Worm (Caenorhabditis elegans) whole organism, late embryonic: ENCODE measurements around the gene srw-1.
"Not testable (repeated sequence)": the region's sequence is repeated elsewhere in the genome, so short reads cannot be mapped to it uniquely, and the experiment has no call there.

ENCODE experiments used
- C08G9.2 ChIP-seq: sonication (generic microtip); optimal IDR thresholded peaks from 2 replicates; lab custom pipeline; 2016; ENCODE audit warnings: mild to moderate bottlenecking, missing genetic modification characterization, moderate library complexity, missing compliant biosample characterization
- C38D4.7 ChIP-seq: fragments of 200-800 bp; sonication (Bioruptor generic); optimal IDR thresholded peaks from 2 replicates; lab custom pipeline; 2018; ENCODE audit warnings: mild to moderate bottlenecking, missing genetic modification characterization, moderate library complexity, missing compliant biosample characterization
- F13H6.1 ChIP-seq: sonication (generic microtip); optimal IDR thresholded peaks from 2 replicates; lab custom pipeline; 2016; ENCODE audit warnings: missing genetic modification characterization, missing compliant biosample characterization
- K02D7.2 ChIP-seq: sonication (generic microtip); optimal IDR thresholded peaks from 2 replicates; lab custom pipeline; 2017; ENCODE audit warnings: mild to moderate bottlenecking, missing genetic modification characterization, missing compliant biosample characterization
- K09A11.1 ChIP-seq: sonication (generic microtip); optimal IDR thresholded peaks from 2 replicates; lab custom pipeline; 2017; ENCODE audit warnings: antibody characterized with exemption, mild to moderate bottlenecking, missing genetic modification characterization, missing compliant biosample characterization; ENCODE audit not compliant: insufficient read depth
- T23F11.4 ChIP-seq: fragments of 200-800 bp; sonication (Bioruptor generic); optimal IDR thresholded peaks from 2 replicates; lab custom pipeline; 2018; ENCODE audit warnings: mild to moderate bottlenecking, missing genetic modification characterization, missing compliant biosample characterization
- Y22D7AL.16 ChIP-seq: sonication (generic microtip); optimal IDR thresholded peaks from 2 replicates; lab custom pipeline; 2016; ENCODE audit warnings: missing genetic modification characterization, missing compliant biosample characterization
- ceh-14 ChIP-seq: sonication (generic microtip); optimal IDR thresholded peaks from 2 replicates; lab custom pipeline; 2016; ENCODE audit warnings: missing genotype, missing genetic modification characterization, missing compliant biosample characterization
- ceh-2 ChIP-seq: sonication (generic microtip); optimal IDR thresholded peaks from 2 replicates; lab custom pipeline; 2016; ENCODE audit warnings: missing genotype, missing genetic modification characterization, missing compliant biosample characterization
- ceh-30 ChIP-seq: fragments of 150-350 bp; optimal IDR thresholded peaks from 2 replicates; lab custom pipeline; 2014; ENCODE audit warnings: missing biosample characterization, missing genetic modification characterization
- ceh-34 ChIP-seq: sonication (generic microtip); optimal IDR thresholded peaks from 2 replicates; lab custom pipeline; 2016; ENCODE audit warnings: mild to moderate bottlenecking, missing genetic modification characterization, missing compliant biosample characterization
- ceh-45 ChIP-seq: fragments of 200-800 bp; sonication (Bioruptor generic); IDR thresholded peaks from 2 replicates; pipeline ENCODE4 v1.3.6; 2022; ENCODE audit warnings: missing genetic modification reagents, missing genetic modification characterization, missing compliant biosample characterization
- ceh-48 ChIP-seq: sonication (generic microtip); optimal IDR thresholded peaks from 2 replicates; lab custom pipeline; 2016; ENCODE audit warnings: missing genetic modification characterization, inconsistent platforms, missing compliant biosample characterization
- che-1 ChIP-seq: sonication (generic microtip); optimal IDR thresholded peaks from 2 replicates; lab custom pipeline; 2016; ENCODE audit warnings: mild to moderate bottlenecking, missing genetic modification characterization, missing compliant biosample characterization
- dmd-4 ChIP-seq: sonication (generic microtip); optimal IDR thresholded peaks from 2 replicates; lab custom pipeline; 2016; ENCODE audit warnings: borderline replicate concordance, missing genetic modification characterization, missing compliant biosample characterization
- dve-1 ChIP-seq: sonication (generic microtip); optimal IDR thresholded peaks from 2 replicates; lab custom pipeline; 2017; ENCODE audit warnings: antibody characterized with exemption, mild to moderate bottlenecking, missing genetic modification characterization, missing compliant biosample characterization
- elt-4 ChIP-seq: sonication (generic microtip); optimal IDR thresholded peaks from 2 replicates; lab custom pipeline; 2016; ENCODE audit warnings: missing genetic modification characterization, missing compliant biosample characterization
- ets-4 ChIP-seq: sonication (generic microtip); optimal IDR thresholded peaks from 2 replicates; lab custom pipeline; 2016; ENCODE audit warnings: missing genetic modification characterization, missing compliant biosample characterization
- fax-1 ChIP-seq: sonication (generic microtip); optimal IDR thresholded peaks from 2 replicates; lab custom pipeline; 2016; ENCODE audit warnings: missing genotype, missing genetic modification characterization, missing compliant biosample characterization
- fkh-10 ChIP-seq: fragments of 150-350 bp; optimal IDR thresholded peaks from 2 replicates; lab custom pipeline; 2014; ENCODE audit warnings: missing biosample characterization, missing genetic modification reagents, missing genetic modification characterization
- hlh-30 ChIP-seq: sonication (generic microtip); optimal IDR thresholded peaks from 2 replicates; lab custom pipeline; 2017; ENCODE audit warnings: antibody characterized with exemption, missing genetic modification characterization, missing compliant biosample characterization; ENCODE audit not compliant: insufficient read depth
- hlh-6 ChIP-seq: sonication (generic microtip); optimal IDR thresholded peaks from 2 replicates; lab custom pipeline; 2016; ENCODE audit warnings: missing genotype, missing genetic modification characterization, missing compliant biosample characterization
- lim-6 ChIP-seq: sonication (generic microtip); optimal IDR thresholded peaks from 2 replicates; lab custom pipeline; 2016; ENCODE audit warnings: missing genetic modification characterization, missing compliant biosample characterization
- lin-11 ChIP-seq: fragments of 200-800 bp; sonication (Bioruptor generic); optimal IDR thresholded peaks from 2 replicates; lab custom pipeline; 2018; ENCODE audit warnings: mild to moderate bottlenecking, missing genetic modification characterization, missing compliant biosample characterization
- nhr-11 ChIP-seq: fragments of 150-350 bp; optimal IDR thresholded peaks from 2 replicates; lab custom pipeline; 2014; ENCODE audit warnings: missing biosample characterization, missing genetic modification characterization
- nhr-232 ChIP-seq: sonication (generic microtip); optimal IDR thresholded peaks from 2 replicates; lab custom pipeline; 2016; ENCODE audit warnings: missing genetic modification characterization, missing compliant biosample characterization
- odd-2 ChIP-seq: sonication (generic microtip); optimal IDR thresholded peaks from 2 replicates; lab custom pipeline; 2017; ENCODE audit warnings: antibody characterized with exemption, mild to moderate bottlenecking, missing genetic modification characterization, missing compliant biosample characterization
- pat-9 ChIP-seq: fragments of 200-800 bp; sonication (Bioruptor generic); optimal IDR thresholded peaks from 2 replicates; lab custom pipeline; 2018; ENCODE audit warnings: mild to moderate bottlenecking, missing genetic modification characterization, moderate library complexity, missing compliant biosample characterization
- pha-4 ChIP-seq: fragments of 150-350 bp; optimal IDR thresholded peaks from 2 replicates; lab custom pipeline; 2018; ENCODE audit warnings: missing biosample characterization, missing genetic modification reagents, missing genetic modification characterization
- pqm-1 ChIP-seq: sonication (generic microtip); optimal IDR thresholded peaks from 2 replicates; lab custom pipeline; 2016; ENCODE audit warnings: missing genetic modification characterization, missing compliant biosample characterization
- pros-1 ChIP-seq: fragments of 150-350 bp; optimal IDR thresholded peaks from 2 replicates; lab custom pipeline; 2014; ENCODE audit warnings: missing biosample characterization, missing genetic modification reagents, missing genetic modification characterization
- rnt-1 ChIP-seq: sonication (generic microtip); optimal IDR thresholded peaks from 2 replicates; lab custom pipeline; 2016; ENCODE audit warnings: missing genetic modification characterization, missing compliant biosample characterization
- tbx-7 ChIP-seq: sonication (generic microtip); optimal IDR thresholded peaks from 2 replicates; lab custom pipeline; 2016; ENCODE audit warnings: missing genotype, missing genetic modification characterization, missing compliant biosample characterization
- ttx-3 ChIP-seq: sonication (generic microtip); optimal IDR thresholded peaks from 2 replicates; lab custom pipeline; 2016; ENCODE audit warnings: missing genetic modification reagents, missing genetic modification characterization, missing compliant biosample characterization
- unc-3 ChIP-seq, 2 experiments: fragments of 200-800 bp in 1 of 2; sonication (Bioruptor generic) in 1 of 2; sonication (generic microtip) in 1 of 2; conservative IDR thresholded peaks in 1 of 2; optimal IDR thresholded peaks in 1 of 2; 2 replicates each; pipeline versions ENCODE4 v1.3.6 to Lab custom; 2016 to 2022; ENCODE audit warnings: missing compliant biosample characterization in 2 of 2, missing genetic modification characterization in 2 of 2, missing genetic modification reagents in 1 of 2
- unc-42 ChIP-seq: sonication (generic microtip); optimal IDR thresholded peaks from 2 replicates; lab custom pipeline; 2016; ENCODE audit warnings: missing genotype, missing genetic modification characterization, missing compliant biosample characterization
- unc-55 ChIP-seq: sonication (generic microtip); optimal IDR thresholded peaks from 2 replicates; lab custom pipeline; 2017; ENCODE audit warnings: missing biosample characterization, missing genetic modification reagents, missing genetic modification characterization
- unc-86 ChIP-seq: sonication (generic microtip); optimal IDR thresholded peaks from 2 replicates; lab custom pipeline; 2016; ENCODE audit warnings: missing genetic modification characterization, missing compliant biosample characterization
- ztf-16 ChIP-seq: sonication (generic microtip); optimal IDR thresholded peaks from 2 replicates; lab custom pipeline; 2017; ENCODE audit warnings: missing genetic modification characterization, missing compliant biosample characterization

srw-1 gene

DNA sequence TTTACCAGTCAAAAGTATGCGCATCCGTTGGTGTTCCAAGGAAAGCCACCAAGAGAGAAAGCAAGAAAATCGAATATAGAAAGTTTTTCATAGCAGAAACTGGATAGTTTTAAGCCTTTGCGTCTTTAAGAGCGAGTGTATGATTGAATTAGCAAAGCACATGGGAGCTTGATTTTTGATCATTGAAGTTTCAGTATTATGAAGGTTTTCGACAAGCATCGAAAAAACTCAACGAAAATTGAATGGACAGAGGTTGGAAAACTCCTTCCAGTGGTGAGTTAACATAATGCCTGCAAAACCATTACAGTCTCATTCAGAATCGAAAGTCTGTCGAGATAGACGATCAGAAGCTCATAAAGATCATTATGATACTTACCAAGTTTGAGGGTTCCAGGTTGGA lies 4.1 kb upstream of the srw-1 start, which contains the start of gene Y75B12B.13:
TSS of gene Y75B12B.13 (minus strand) at position 101 of the 400 bp plus-strand sequence.
- TF ChIP-seq hlh-6 (tag; lab: Kevin White, UChicago): no peak
- TF ChIP-seq, all 69 proteins: peak for 0

DNA sequence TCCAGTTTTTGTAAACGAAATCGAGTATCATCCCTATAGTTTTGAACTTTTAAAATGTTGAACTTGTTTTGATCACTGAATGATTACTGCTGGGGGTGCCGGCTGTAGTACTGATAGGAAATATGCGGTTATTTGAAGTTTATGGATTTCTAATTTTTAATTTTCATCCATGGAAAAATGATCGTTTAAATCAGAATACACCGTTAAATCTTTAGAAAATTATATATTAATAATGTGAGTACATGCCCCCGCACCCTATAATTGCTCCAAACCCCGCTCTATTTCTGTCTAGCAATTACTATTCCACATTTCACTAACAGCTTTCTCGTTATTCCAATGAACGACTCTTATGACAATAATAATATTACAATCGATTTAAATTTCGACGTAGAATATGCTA lies 1.7 kb downstream of the srw-1 start, which contains the start of gene Y75B12B.10:
TSS of gene Y75B12B.10 (plus strand) at position 301 of the 400 bp plus-strand sequence.
- no peak for TF ChIP-seq unc-55 (GFP tag; lab: Kevin White, UChicago)
- TF ChIP-seq K02D7.2: no peak
- TF ChIP-seq nhr-11 (tag; lab: Kevin White, UChicago): no peak
- TF ChIP-seq hlh-30 (tag; lab: Kevin White, UChicago): no peak
- no peak for TF ChIP-seq C38D4.7 (GFP tag; lab: Kevin White, UChicago)
- no peak for TF ChIP-seq ceh-34 (tag; lab: Kevin White, UChicago)
- TF ChIP-seq C08G9.2 (tag; lab: Kevin White, UChicago): no peak
- TF ChIP-seq dmd-4: no peak
- TF ChIP-seq che-1 (tag; lab: Kevin White, UChicago): no peak
- TF ChIP-seq lin-11 (tag; lab: Kevin White, UChicago): no peak
- TF ChIP-seq unc-42 (tag; lab: Kevin White, UChicago): no peak
- TF ChIP-seq ceh-2: no peak
- no peak for TF ChIP-seq ztf-16 (tag; lab: Kevin White, UChicago)
- TF ChIP-seq ets-4 (tag; lab: Kevin White, UChicago): no peak
- TF ChIP-seq lim-6 (tag; lab: Kevin White, UChicago): no peak
- TF ChIP-seq, all 69 proteins: peak for 0

DNA sequence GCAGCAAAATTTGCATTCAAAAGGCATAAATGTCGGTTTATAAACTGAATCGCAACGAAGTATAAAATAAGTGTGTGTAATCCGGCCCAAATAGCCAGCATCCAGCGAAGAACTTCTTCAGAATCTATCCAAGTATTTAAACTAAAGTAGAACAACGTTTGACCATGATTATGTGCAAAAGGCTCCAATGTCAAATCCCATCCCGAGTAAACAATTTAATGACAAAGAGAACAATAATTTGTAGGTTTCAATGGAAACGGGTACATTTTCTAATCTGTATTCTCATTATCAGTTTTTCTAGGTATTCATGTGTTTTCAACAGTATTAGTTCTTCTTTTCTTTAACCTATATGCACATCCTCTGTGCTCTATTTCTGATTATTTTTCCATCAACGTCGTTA lies 9.6 kb downstream of the srw-1 start, which contains the start of gene C41G6.12:
TSS of gene C41G6.12 (minus strand) at position 101 of the 400 bp plus-strand sequence.
- TF ChIP-seq odd-2 (tag; lab: Kevin White, UChicago); ceh-14; ceh-45 (GFP tag; lab: Robert Waterston, UW): not testable (repeated sequence)

DNA sequence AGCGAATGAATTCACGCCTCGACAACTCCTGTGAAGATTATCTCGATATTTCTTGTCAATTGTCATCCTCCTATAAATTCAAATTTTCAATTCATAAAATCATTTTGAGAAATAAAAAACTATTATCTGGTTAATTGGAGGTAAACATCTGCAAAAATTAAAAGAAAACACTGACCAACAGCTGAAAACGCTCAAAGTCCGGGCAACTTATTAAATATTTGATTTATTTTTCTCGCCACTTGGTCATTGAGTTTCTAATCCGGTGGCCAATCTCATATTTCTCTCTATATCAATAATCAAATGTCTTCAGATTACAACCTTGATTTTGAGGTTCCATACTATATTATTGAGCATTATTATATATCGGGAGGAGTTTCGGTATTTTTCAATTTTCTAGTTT lies 13.8 kb downstream of the srw-1 start, which contains the start of gene sri-24:
TSS of gene sri-24 (plus strand) at position 301 of the 400 bp plus-strand sequence.
- TF ChIP-seq Y22D7AL.16; dve-1; unc-86 (tag; lab: Kevin White, UChicago): not testable (repeated sequence)

DNA sequence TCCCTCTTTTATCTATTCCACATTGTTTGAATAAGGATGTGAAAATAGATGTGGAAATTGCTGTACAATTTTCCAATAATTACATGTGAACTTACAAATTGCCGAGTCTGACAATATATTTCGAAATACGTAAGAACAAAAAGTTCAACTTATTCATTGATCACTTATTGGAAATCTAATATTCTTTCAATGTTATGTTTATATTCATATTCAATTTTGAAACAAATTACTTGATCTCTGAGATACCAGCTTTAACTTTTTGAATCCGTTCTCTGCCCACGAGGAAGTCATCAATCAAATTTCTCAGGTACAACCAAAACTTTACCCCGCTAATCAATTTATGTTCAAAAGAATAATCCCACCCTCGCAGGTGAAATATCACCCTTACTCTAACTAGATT lies 17.1 kb downstream of the srw-1 start, which contains the start of gene sri-26:
TSS of gene sri-26 (plus strand) at position 301 of the 400 bp plus-strand sequence.
- not testable (repeated sequence) for TF ChIP-seq T23F11.4 (GFP tag; lab: Kevin White, UChicago); K09A11.1 (tag; lab: Kevin White, UChicago); nhr-232 (tag; lab: Kevin White, UChicago)

DNA sequence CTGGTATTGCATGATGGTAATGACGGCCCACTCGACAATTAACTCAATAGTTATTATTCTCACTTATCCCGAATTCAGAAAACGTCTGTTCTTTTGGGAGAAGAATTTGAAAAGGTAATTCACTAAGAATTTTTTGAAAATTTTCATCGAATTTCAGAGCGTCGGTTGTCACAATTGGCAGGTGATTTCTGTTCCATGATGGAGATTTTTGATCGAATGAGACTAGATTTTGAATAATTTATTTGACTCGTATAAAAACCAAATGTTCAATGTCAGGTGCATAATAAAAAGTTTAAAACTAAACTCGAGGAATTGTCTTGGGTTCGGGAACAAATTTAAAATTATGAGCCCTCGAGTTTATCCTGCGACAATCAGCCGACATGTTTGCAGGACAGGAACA lies 18.6 kb downstream of the srw-1 start, which contains the start of gene sri-25:
TSS of gene sri-25 (plus strand) at position 301 of the 400 bp plus-strand sequence.
- no peak for TF ChIP-seq pat-9 (tag; lab: Kevin White, UChicago)
- TF ChIP-seq ceh-2: no peak
- TF ChIP-seq ceh-48 (tag; lab: Kevin White, UChicago): no peak
- no peak for TF ChIP-seq tbx-7
- no peak for TF ChIP-seq ttx-3 (tag; lab: Kevin White, UChicago)
- TF ChIP-seq ceh-34 (tag; lab: Kevin White, UChicago): no peak
- no peak for TF ChIP-seq pha-4 (tag; lab: Kevin White, UChicago)
- TF ChIP-seq unc-3 (GFP tag; conservative IDR thresholded peaks at IDR 0.05; lab: Robert Waterston, UW): no peak
- no peak for TF ChIP-seq unc-3 (tag; optimal IDR thresholded peaks at IDR 0.05; lab: Kevin White, UChicago)
- no peak for TF ChIP-seq ceh-30
- TF ChIP-seq F13H6.1 (tag; lab: Kevin White, UChicago): no peak
- no peak for TF ChIP-seq rnt-1 (tag; lab: Kevin White, UChicago)
- no peak for TF ChIP-seq odd-2 (tag; lab: Kevin White, UChicago)
- TF ChIP-seq elt-4 (tag; lab: Kevin White, UChicago): no peak
- no peak for TF ChIP-seq fkh-10
- TF ChIP-seq pros-1 (tag; lab: Kevin White, UChicago): no peak
- TF ChIP-seq fax-1: no peak
- TF ChIP-seq pqm-1 (tag; lab: Kevin White, UChicago): no peak
